Worm (Caenorhabditis elegans): ENCODE results near the gene F09F7.6.

Gene F09F7.6

DNA sequence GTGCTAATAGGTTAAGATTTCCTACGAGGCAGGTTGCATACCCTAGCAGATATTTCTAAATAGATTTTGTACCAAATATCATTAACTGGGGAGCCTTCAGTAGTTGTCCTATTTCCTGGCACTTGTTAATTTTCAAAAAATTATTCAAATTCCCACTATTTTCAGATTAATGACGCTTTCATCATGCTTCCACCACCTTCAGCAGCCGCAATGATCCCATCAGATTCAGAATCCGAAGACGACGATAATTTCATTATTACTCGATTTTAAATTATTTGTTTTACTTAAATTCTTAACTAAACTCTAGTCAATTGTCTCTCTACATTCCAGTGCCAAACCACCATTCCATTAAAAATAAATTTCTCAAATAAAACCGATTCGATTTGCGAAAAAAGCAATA, 1.1 kb downstream of the F09F7.6 start:
- no peak for TF ChIP-seq hmg-4 (GFP tag; optimal IDR thresholded peaks at IDR 0.05)
- no peak for TF ChIP-seq flt-1 (GFP tag; IDR thresholded peaks at IDR 0.05)
- TF ChIP-seq ceh-13 (GFP tag; optimal IDR thresholded peaks at IDR 0.05): no peak
- TF ChIP-seq scrt-1 (GFP tag; IDR thresholded peaks at IDR 0.05): no peak
- TF ChIP-seq ets-7 (tag; optimal IDR thresholded peaks at IDR 0.05): no peak
- no peak for TF ChIP-seq hmbx-1 (tag; optimal IDR thresholded peaks at IDR 0.05)
- TF ChIP-seq hnd-1 (tag; optimal IDR thresholded peaks at IDR 0.05): no peak
- no peak for TF ChIP-seq tbx-11 (GFP tag; IDR thresholded peaks at IDR 0.05)
- TF ChIP-seq ceh-36 (tag; optimal IDR thresholded peaks at IDR 0.05): no peak

DNA sequence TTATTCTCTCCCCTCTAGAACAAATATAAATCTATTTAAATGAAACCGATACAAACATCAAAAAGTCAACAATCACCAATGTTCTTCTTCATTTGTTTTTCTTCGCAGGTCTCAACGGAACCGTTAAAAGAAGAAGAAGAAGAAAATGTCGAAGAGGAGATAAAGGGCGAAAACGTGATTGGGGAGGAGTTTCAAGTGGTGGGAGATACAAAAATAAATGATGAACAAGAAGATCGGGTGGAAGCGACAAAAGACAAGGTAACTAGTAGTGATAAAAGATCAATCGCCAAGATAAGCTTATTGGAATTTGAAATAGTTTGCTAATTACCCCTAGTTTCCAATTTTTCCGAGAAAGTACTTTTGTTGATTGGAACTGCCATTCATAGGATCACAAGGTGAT, 1.7 kb downstream of the F09F7.6 start:
- TF ChIP-seq hmbx-1 (tag; optimal IDR thresholded peaks at IDR 0.05) (no peak), F13C5.2 (tag; optimal IDR thresholded peaks at IDR 0.05) (no peak), ceh-13 (GFP tag; optimal IDR thresholded peaks at IDR 0.05) (no peak)

DNA sequence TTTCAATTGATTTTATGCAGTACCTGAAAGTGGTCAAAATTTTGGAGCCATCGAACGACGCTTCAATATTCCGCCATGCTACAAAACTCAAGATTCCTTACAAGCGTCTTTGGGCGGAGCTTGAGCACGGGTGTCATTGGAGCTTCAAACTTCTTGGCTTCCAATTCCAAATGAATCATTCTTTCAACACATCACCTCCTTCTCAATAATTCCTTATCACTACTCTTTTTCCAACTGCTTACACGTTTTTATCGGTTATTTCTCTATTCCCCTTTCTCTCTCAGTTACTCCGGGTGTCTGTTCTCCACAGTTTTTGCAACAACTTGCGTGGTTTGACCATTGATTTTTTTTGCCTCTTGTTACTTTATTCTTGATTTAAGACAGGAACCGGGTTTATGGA, 5.2 kb downstream of the F09F7.6 start, which contains the start of gene F09F7.5:
Gene F09F7.5 (plus strand): TSS at position 258 of the 400 bp plus-strand sequence.
- TF ChIP-seq hnd-1 (tag; optimal IDR thresholded peaks at IDR 0.05): no peak
- TF ChIP-seq sea-1 (GFP tag; conservative IDR thresholded peaks at IDR 0.05): no peak
- TF ChIP-seq B0310.2 (tag; optimal IDR thresholded peaks at IDR 0.05): no peak
- no peak for TF ChIP-seq tbx-37 (GFP tag; conservative IDR thresholded peaks at IDR 0.05)
- TF ChIP-seq tbx-11 (GFP tag; IDR thresholded peaks at IDR 0.05): no peak
- no peak for TF ChIP-seq scrt-1 (GFP tag; IDR thresholded peaks at IDR 0.05)
- TF ChIP-seq F13C5.2 (tag; optimal IDR thresholded peaks at IDR 0.05): no peak
- TF ChIP-seq ets-7 (tag; optimal IDR thresholded peaks at IDR 0.05): no peak
- no peak for TF ChIP-seq hmbx-1 (tag; optimal IDR thresholded peaks at IDR 0.05)

DNA sequence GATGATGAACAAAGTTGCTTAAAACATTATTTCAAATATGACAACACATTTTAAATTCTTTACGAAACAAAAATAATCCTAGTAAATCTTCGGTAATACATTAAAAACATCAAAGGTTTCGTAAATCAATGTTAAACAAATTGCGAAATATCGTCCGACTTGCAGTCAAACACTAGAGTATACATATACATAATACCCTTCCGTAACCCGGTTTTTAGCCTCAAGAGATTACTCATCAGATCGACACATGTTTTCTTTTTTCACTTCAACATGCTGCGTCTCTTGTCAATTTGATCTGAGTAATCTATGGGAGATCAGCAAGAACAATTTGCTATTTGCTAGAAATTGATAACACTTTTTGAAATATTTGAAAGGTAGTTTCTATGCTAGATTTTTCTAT, 5.6 kb downstream of the F09F7.6 start:
- TF ChIP-seq sea-1 (GFP tag; conservative IDR thresholded peaks at IDR 0.05): no peak
- no peak for TF ChIP-seq ceh-13 (GFP tag; optimal IDR thresholded peaks at IDR 0.05)
- no peak for TF ChIP-seq tra-4 (tag; optimal IDR thresholded peaks at IDR 0.05)
- no peak for TF ChIP-seq ets-7 (tag; optimal IDR thresholded peaks at IDR 0.05)
- no peak for TF ChIP-seq pes-1 (GFP tag; IDR thresholded peaks at IDR 0.05)
- no peak for TF ChIP-seq tbx-11 (GFP tag; IDR thresholded peaks at IDR 0.05)
- TF ChIP-seq hnd-1 (tag; optimal IDR thresholded peaks at IDR 0.05): no peak
- no peak for TF ChIP-seq aly-1 (tag; optimal IDR thresholded peaks at IDR 0.05)
- TF ChIP-seq ama-1 (optimal IDR thresholded peaks at IDR 0.05): no peak
- TF ChIP-seq hmbx-1 (tag; optimal IDR thresholded peaks at IDR 0.05): no peak
- TF ChIP-seq tbx-37 (GFP tag; conservative IDR thresholded peaks at IDR 0.05): no peak
- no peak for TF ChIP-seq ceh-36 (tag; optimal IDR thresholded peaks at IDR 0.05)
- no peak for TF ChIP-seq hmg-4 (GFP tag; optimal IDR thresholded peaks at IDR 0.05)
- no peak for TF ChIP-seq scrt-1 (GFP tag; IDR thresholded peaks at IDR 0.05)

DNA sequence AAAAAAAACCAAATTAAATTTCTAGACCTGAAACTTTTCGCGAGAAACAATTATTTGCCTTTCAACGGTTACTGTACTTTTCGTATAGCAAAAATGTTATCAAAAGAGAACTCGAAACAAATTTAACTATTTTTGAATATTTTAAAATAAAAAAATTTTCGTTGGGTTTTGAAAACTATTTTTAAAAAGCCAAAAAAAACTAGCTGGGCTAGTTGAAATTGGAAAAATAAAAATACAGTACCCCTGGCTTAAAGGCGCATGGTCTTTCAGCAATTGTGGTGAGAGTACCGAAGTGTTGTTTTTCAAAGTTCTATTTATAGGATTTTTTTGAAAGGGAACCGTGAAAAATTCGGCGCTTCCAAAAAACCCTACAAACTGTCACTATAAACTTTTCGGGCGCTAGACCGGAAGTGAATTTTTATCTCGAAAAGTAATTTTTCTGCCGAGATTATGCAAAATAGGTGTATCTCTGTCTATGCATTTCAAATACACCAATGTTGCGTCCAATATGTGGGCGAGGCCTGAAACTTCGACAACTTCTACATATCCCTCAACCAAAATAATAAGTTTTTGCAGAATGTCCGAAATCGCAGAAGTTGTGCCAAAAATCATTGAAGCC, 8.1 kb downstream of the F09F7.6 start, which contains the start of gene D1044.1:
Gene D1044.1 (plus strand): TSS at position 569 of the 619 bp plus-strand sequence.
- no peak for TF ChIP-seq B0310.2 (tag; optimal IDR thresholded peaks at IDR 0.05)
- TF ChIP-seq tbx-11 (GFP tag; IDR thresholded peaks at IDR 0.05): no peak
- no peak for TF ChIP-seq F13C5.2 (tag; optimal IDR thresholded peaks at IDR 0.05)
- TF ChIP-seq ceh-36 (tag; optimal IDR thresholded peaks at IDR 0.05): no peak
- no peak for TF ChIP-seq hmg-4 (GFP tag; optimal IDR thresholded peaks at IDR 0.05)
- no peak for TF ChIP-seq ets-7 (tag; optimal IDR thresholded peaks at IDR 0.05)
- no peak for TF ChIP-seq ceh-13 (GFP tag; optimal IDR thresholded peaks at IDR 0.05)
- TF ChIP-seq tbx-37 (GFP tag; conservative IDR thresholded peaks at IDR 0.05): no peak
- TF ChIP-seq sea-1 (GFP tag; conservative IDR thresholded peaks at IDR 0.05): no peak
- TF ChIP-seq scrt-1 (GFP tag; IDR thresholded peaks at IDR 0.05): no peak
- no peak for TF ChIP-seq hnd-1 (tag; optimal IDR thresholded peaks at IDR 0.05)
- TF ChIP-seq hmbx-1 (tag; optimal IDR thresholded peaks at IDR 0.05): no peak
- TF ChIP-seq pes-1 (GFP tag; IDR thresholded peaks at IDR 0.05): no peak
- TF ChIP-seq ama-1 (optimal IDR thresholded peaks at IDR 0.05): no peak
- TF ChIP-seq flt-1 (GFP tag; IDR thresholded peaks at IDR 0.05): no peak
- TF ChIP-seq tra-4 (tag; optimal IDR thresholded peaks at IDR 0.05): no peak
- TF ChIP-seq aly-1 (tag; optimal IDR thresholded peaks at IDR 0.05): no peak

DNA sequence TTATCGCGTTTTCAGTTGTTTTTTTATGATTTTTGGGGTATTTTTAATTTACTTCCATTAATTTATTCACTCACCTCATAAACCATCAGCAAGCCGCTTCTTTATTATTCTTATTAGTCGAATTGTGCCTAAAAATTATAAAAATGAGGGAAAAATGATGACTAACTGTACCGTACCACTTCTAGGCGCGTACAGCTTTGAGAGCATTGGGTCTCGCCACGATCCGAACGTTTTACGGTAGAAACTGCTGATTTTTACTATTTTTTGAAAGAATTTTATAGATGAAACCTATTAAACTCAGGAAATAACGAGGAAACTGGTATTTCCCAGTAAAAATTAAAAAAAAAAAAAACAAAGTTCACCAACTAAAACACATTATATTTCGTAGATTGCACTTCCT, 8.9 kb downstream of the F09F7.6 start, which contains the start of gene D1044.6:
Gene D1044.6 (minus strand): TSS at position 128 of the 400 bp plus-strand sequence.
- TF ChIP-seq scrt-1 (GFP tag; IDR thresholded peaks at IDR 0.05) (no peak), sea-1 (GFP tag; conservative IDR thresholded peaks at IDR 0.05) (no peak), tbx-37 (GFP tag; conservative IDR thresholded peaks at IDR 0.05) (no peak), ceh-36 (tag; optimal IDR thresholded peaks at IDR 0.05) (no peak), F13C5.2 (tag; optimal IDR thresholded peaks at IDR 0.05) (no peak), ets-7 (tag; optimal IDR thresholded peaks at IDR 0.05) (no peak), pes-1 (GFP tag; IDR thresholded peaks at IDR 0.05) (no peak), hnd-1 (tag; optimal IDR thresholded peaks at IDR 0.05) (no peak), ceh-13 (GFP tag; optimal IDR thresholded peaks at IDR 0.05) (no peak), hmbx-1 (tag; optimal IDR thresholded peaks at IDR 0.05) (no peak), B0310.2 (tag; optimal IDR thresholded peaks at IDR 0.05) (no peak), tbx-11 (GFP tag; IDR thresholded peaks at IDR 0.05) (no peak), aly-1 (tag; optimal IDR thresholded peaks at IDR 0.05) (no peak), hmg-4 (GFP tag; optimal IDR thresholded peaks at IDR 0.05) (no peak), flt-1 (GFP tag; IDR thresholded peaks at IDR 0.05) (no peak)

DNA sequence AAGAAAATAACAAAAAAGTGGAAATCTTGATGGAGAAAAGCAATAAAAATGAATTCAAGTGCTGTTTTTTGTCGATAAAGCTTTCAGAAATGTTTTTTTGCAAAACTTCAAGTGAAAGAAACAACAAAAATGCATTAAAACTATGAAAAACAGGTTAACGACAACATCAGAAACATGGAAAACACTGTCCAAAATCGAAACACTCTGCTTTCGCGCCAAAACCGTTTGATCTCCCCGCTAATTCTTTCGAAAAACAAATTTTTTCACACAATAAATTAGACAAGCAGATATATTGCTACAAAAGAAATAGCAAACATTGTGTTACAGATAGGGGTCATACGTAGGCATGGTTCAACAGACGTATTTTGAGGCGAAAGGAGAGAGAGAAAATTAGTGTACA, 10.2 kb downstream of the F09F7.6 start:
- TF ChIP-seq pes-1 (GFP tag; IDR thresholded peaks at IDR 0.05) (no peak), ets-7 (tag; optimal IDR thresholded peaks at IDR 0.05) (no peak), hmg-4 (GFP tag; optimal IDR thresholded peaks at IDR 0.05) (no peak), aly-1 (tag; optimal IDR thresholded peaks at IDR 0.05) (no peak), sea-1 (GFP tag; conservative IDR thresholded peaks at IDR 0.05) (no peak), ceh-13 (GFP tag; optimal IDR thresholded peaks at IDR 0.05) (no peak), scrt-1 (GFP tag; IDR thresholded peaks at IDR 0.05) (no peak), ama-1 (optimal IDR thresholded peaks at IDR 0.05) (no peak), B0310.2 (tag; optimal IDR thresholded peaks at IDR 0.05) (no peak), tbx-37 (GFP tag; conservative IDR thresholded peaks at IDR 0.05) (no peak), flt-1 (GFP tag; IDR thresholded peaks at IDR 0.05) (no peak), tra-4 (tag; optimal IDR thresholded peaks at IDR 0.05) (no peak), F13C5.2 (tag; optimal IDR thresholded peaks at IDR 0.05) (no peak), hmbx-1 (tag; optimal IDR thresholded peaks at IDR 0.05) (no peak), ceh-36 (tag; optimal IDR thresholded peaks at IDR 0.05) (no peak), hnd-1 (tag; optimal IDR thresholded peaks at IDR 0.05) (no peak), tbx-11 (GFP tag; IDR thresholded peaks at IDR 0.05) (no peak)
